Fruit fly (Drosophila melanogaster): ENCODE measurements around the gene Prosbeta3.
A peak's percentile ranks its signal among the peaks of the same experiment; 100 is the strongest.

The Prosbeta3 gene

dm6 chr3R:9031797-9032418 lies 25.9 kb upstream of the Prosbeta3 start (continued):
- TF ChIP-seq pho (GFP tag; optimal IDR thresholded peaks at IDR 0.05) (peak; percentile 85), CG10147 (GFP tag; optimal IDR thresholded peaks at IDR 0.05) (peak; percentile 79), Ravus (GFP tag; IDR thresholded peaks at IDR 0.05) (peak; percentile 55), D (optimal IDR thresholded peaks at IDR 0.05) (peak; percentile 7), D (GFP tag; optimal IDR thresholded peaks at IDR 0.05) (peak; percentile 83), CG3838 (GFP tag; optimal IDR thresholded peaks at IDR 0.05) (peak; percentile 71), run (tag; optimal IDR thresholded peaks at IDR 0.05) (peak; percentile 79), NFAT (GFP tag; IDR thresholded peaks at IDR 0.05) (peak; percentile 84), CG15011 (GFP tag; optimal IDR thresholded peaks at IDR 0.05) (peak; percentile 76), H2.0 (GFP tag; IDR thresholded peaks at IDR 0.05) (peak; percentile 91), unpg (GFP tag; optimal IDR thresholded peaks at IDR 0.05) (peak; percentile 91), sug (tag; optimal IDR thresholded peaks at IDR 0.05) (peak; percentile 36), CG17802 (tag; optimal IDR thresholded peaks at IDR 0.05) (peak; percentile 64), sna (GFP tag; IDR thresholded peaks at IDR 0.05; ENCODE audit: partially characterized antibody) (no peak), mam (GFP tag; optimal IDR thresholded peaks at IDR 0.05) (peak; percentile 87), B-H2 (GFP tag; optimal IDR thresholded peaks at IDR 0.05) (no peak), CG7987 (GFP tag; optimal IDR thresholded peaks at IDR 0.05) (peak; percentile 77), br (optimal IDR thresholded peaks at IDR 0.05) (no peak), CG12659 (GFP tag; optimal IDR thresholded peaks at IDR 0.05) (peak; percentile 86), CG10979 (tag; optimal IDR thresholded peaks at IDR 0.05) (peak; percentile 79), az2 (GFP tag; optimal IDR thresholded peaks at IDR 0.05) (peak; percentile 81), Rfx (GFP tag; IDR thresholded peaks at IDR 0.05) (peak; percentile 88), Pdp1 (GFP tag; optimal IDR thresholded peaks at IDR 0.05) (peak; percentile 63 to 83), Dad (GFP tag; optimal IDR thresholded peaks at IDR 0.05) (peak; percentile 67), fd3F (GFP tag; optimal IDR thresholded peaks at IDR 0.05) (peak; percentile 86), Lim3 (GFP tag; IDR thresholded peaks at IDR 0.05) (peak; percentile 83), jumu (GFP tag; optimal IDR thresholded peaks at IDR 0.05) (peak; percentile 72), bowl (GFP tag; IDR thresholded peaks at IDR 0.05) (peak; percentile 82), CG18262 (tag; optimal IDR thresholded peaks at IDR 0.05) (peak; percentile 84), fd96Cb (tag; optimal IDR thresholded peaks at IDR 0.05) (peak; percentile 87), Xrp1 (GFP tag; IDR thresholded peaks at IDR 0.05) (peak; percentile 91), ci (GFP tag; IDR thresholded peaks at IDR 0.05) (peak; percentile 97), CG7271 (tag; optimal IDR thresholded peaks at IDR 0.05) (peak; percentile 33), CG17186 (GFP tag; optimal IDR thresholded peaks at IDR 0.05) (peak; percentile 73), slbo (GFP tag; IDR thresholded peaks at IDR 0.05) (peak; percentile 95), mld (GFP tag; IDR thresholded peaks at IDR 0.05; ENCODE audit: partially characterized antibody) (no peak), CG9215 (GFP tag; IDR thresholded peaks at IDR 0.05) (peak; percentile 79), CG8089 (GFP tag; optimal IDR thresholded peaks at IDR 0.05) (peak; percentile 73), HLH54F (GFP tag; optimal IDR thresholded peaks at IDR 0.05) (peak; percentile 84), CG2116 (GFP tag; optimal IDR thresholded peaks at IDR 0.05) (peak; percentile 59), Dfd (GFP tag; optimal IDR thresholded peaks at IDR 0.05) (no peak), CG10274 (GFP tag; optimal IDR thresholded peaks at IDR 0.05) (peak; percentile 69), zfh2 (GFP tag; optimal IDR thresholded peaks at IDR 0.05) (peak; percentile 83), kay (GFP tag; optimal IDR thresholded peaks at IDR 0.05) (peak; percentile 77), CG3281 (GFP tag; optimal IDR thresholded peaks at IDR 0.05) (peak; percentile 85), ftz-f1 (GFP tag; optimal IDR thresholded peaks at IDR 0.05) (peak; percentile 18), CG4707 (GFP tag; optimal IDR thresholded peaks at IDR 0.05) (peak; percentile 65), ap (GFP tag; IDR thresholded peaks at IDR 0.05) (peak; percentile 89), C15 (GFP tag; IDR thresholded peaks at IDR 0.05) (peak; percentile 77), CG13123 (GFP tag; optimal IDR thresholded peaks at IDR 0.05) (peak; percentile 68), gcm (GFP tag; optimal IDR thresholded peaks at IDR 0.05) (peak; percentile 68)

All from whole organism, embryonic.